Fruit fly (Drosophila melanogaster) whole organism, embryonic: ENCODE results near the gene CG11598.

Source experiments
- Awh ChIP-seq: fragments of 200-800 bp; sonication (Bioruptor generic); IDR thresholded peaks from 2 replicates; pipeline ENCODE4, ENCODE4 v1.3.6; 2022; ENCODE audit warnings: missing biosample characterization, missing genetic modification characterization
- B-H2 ChIP-seq: fragments of 200-800 bp; sonication (Bioruptor generic); optimal IDR thresholded peaks from 2 replicates; lab custom pipeline; 2018; ENCODE audit warnings: missing biosample characterization, mild to moderate bottlenecking, missing genetic modification characterization
- Bgb ChIP-seq: fragments of 200-800 bp; sonication (Bioruptor generic); IDR thresholded peaks from 2 replicates; pipeline ENCODE4 v1.3.6; 2022; ENCODE audit warnings: missing biosample characterization, missing genetic modification characterization; ENCODE audit not compliant: partially characterized antibody
- CG10654 ChIP-seq: fragments of 200-800 bp; sonication (Bioruptor generic); optimal IDR thresholded peaks from 2 replicates; lab custom pipeline; 2016; ENCODE audit warnings: missing biosample characterization, missing genetic modification characterization
- CG12744 ChIP-seq: fragments of 200-800 bp; sonication (Bioruptor generic); optimal IDR thresholded peaks from 2 replicates; lab custom pipeline; 2016; ENCODE audit warnings: missing biosample characterization, missing genetic modification characterization
- CG14050 ChIP-seq: fragments of 200-800 bp; sonication (Bioruptor generic); IDR thresholded peaks from 3 replicates; pipeline ENCODE4 v1.3.6; 2022; ENCODE audit warnings: missing biosample characterization, missing genetic modification characterization
- CG15011 ChIP-seq: fragments of 200-800 bp; sonication (Bioruptor generic); optimal IDR thresholded peaks from 3 replicates; lab custom pipeline; 2018; ENCODE audit warnings: missing biosample characterization, mild to moderate bottlenecking, missing genetic modification characterization
- CG1529 ChIP-seq: fragments of 200-800 bp; sonication (Bioruptor generic); optimal IDR thresholded peaks from 3 replicates; lab custom pipeline; 2018; ENCODE audit warnings: missing biosample characterization, missing genetic modification characterization
- CG1603 ChIP-seq: fragments of 200-800 bp; sonication (Bioruptor generic); optimal IDR thresholded peaks from 2 replicates; lab custom pipeline; 2019; ENCODE audit warnings: missing biosample characterization, mild to moderate bottlenecking, missing genetic modification characterization, moderate library complexity
- CG17359 ChIP-seq: fragments of 200-800 bp; sonication (Bioruptor generic); optimal IDR thresholded peaks from 3 replicates; lab custom pipeline; 2018; ENCODE audit warnings: missing biosample characterization, mild to moderate bottlenecking, missing genetic modification characterization, moderate library complexity
- CG2712 ChIP-seq: fragments of 200-800 bp; optimal IDR thresholded peaks from 3 replicates; lab custom pipeline; 2019; ENCODE audit warnings: missing biosample characterization, mild to moderate bottlenecking, missing genetic modification characterization, moderate library complexity
- CG30020 ChIP-seq: fragments of 200-800 bp; optimal IDR thresholded peaks from 2 replicates; lab custom pipeline; 2019; ENCODE audit warnings: missing biosample characterization, mild to moderate bottlenecking, missing genetic modification characterization, moderate library complexity
- CG30403 ChIP-seq: fragments of 200-800 bp; sonication (Bioruptor generic); optimal IDR thresholded peaks from 3 replicates; lab custom pipeline; 2016; ENCODE audit warnings: missing biosample characterization, missing genetic modification characterization
- CG31365 ChIP-seq: fragments of 200-800 bp; sonication (Bioruptor generic); optimal IDR thresholded peaks from 2 replicates; lab custom pipeline; 2018; ENCODE audit warnings: missing biosample characterization, mild to moderate bottlenecking, missing genetic modification characterization
- CG32767 ChIP-seq: fragments of 200-800 bp; sonication (Bioruptor generic); IDR thresholded peaks from 2 replicates; pipeline ENCODE4 v1.3.6; 2022; ENCODE audit warnings: missing biosample characterization, missing genetic modification characterization
- CG4282 ChIP-seq: fragments of 200-800 bp; sonication (Bioruptor generic); optimal IDR thresholded peaks from 2 replicates; lab custom pipeline; 2016; ENCODE audit warnings: missing biosample characterization, missing genetic modification characterization
- CG4360 ChIP-seq: fragments of 200-800 bp; sonication (Bioruptor generic); IDR thresholded peaks from 2 replicates; pipeline ENCODE4 v1.3.6; 2022; ENCODE audit warnings: missing biosample characterization, missing genetic modification characterization
- CG4707 ChIP-seq: fragments of 200-800 bp; sonication (Bioruptor generic); optimal IDR thresholded peaks from 2 replicates; lab custom pipeline; 2018; ENCODE audit warnings: missing biosample characterization, mild to moderate bottlenecking, missing genetic modification characterization, moderate library complexity
- CG4854 ChIP-seq: fragments of 200-800 bp; sonication (Bioruptor generic); optimal IDR thresholded peaks from 2 replicates; lab custom pipeline; 2016; ENCODE audit warnings: missing biosample characterization, missing genetic modification characterization, inconsistent platforms
- CG5245 ChIP-seq: fragments of 200-800 bp; sonication (Bioruptor generic); optimal IDR thresholded peaks from 3 replicates; lab custom pipeline; 2016; ENCODE audit warnings: missing biosample characterization, missing genetic modification characterization
- CG6813 ChIP-seq: fragments of 200-800 bp; sonication (Bioruptor generic); optimal IDR thresholded peaks from 2 replicates; lab custom pipeline; 2017; ENCODE audit warnings: missing biosample characterization, missing genetic modification characterization, mild to moderate bottlenecking, moderate library complexity, missing genetic modification reagents
- CG7839 ChIP-seq: fragments of 200-800 bp; sonication (Bioruptor generic); optimal IDR thresholded peaks from 3 replicates; lab custom pipeline; 2018; ENCODE audit warnings: missing biosample characterization, mild to moderate bottlenecking, missing genetic modification characterization, moderate library complexity
- CG8281 ChIP-seq: fragments of 200-800 bp; sonication (Bioruptor generic); optimal IDR thresholded peaks from 2 replicates; lab custom pipeline; 2018; ENCODE audit warnings: missing biosample characterization, mild to moderate bottlenecking, missing genetic modification characterization, moderate library complexity
- CG9215 ChIP-seq: fragments of 200-800 bp; sonication (Bioruptor generic); IDR thresholded peaks from 2 replicates; pipeline ENCODE4 v1.3.6; 2022; ENCODE audit warnings: missing biosample characterization, missing genetic modification characterization
- Dip3 ChIP-seq: fragments of 200-800 bp; sonication (Bioruptor generic); optimal IDR thresholded peaks from 3 replicates; lab custom pipeline; 2016; ENCODE audit warnings: missing biosample characterization, missing genetic modification characterization
- Hey ChIP-seq: fragments of 200-800 bp; sonication (Bioruptor generic); optimal IDR thresholded peaks from 3 replicates; lab custom pipeline; 2018; ENCODE audit warnings: missing biosample characterization, mild to moderate bottlenecking, missing genetic modification characterization
- Hr78 ChIP-seq, 2 experiments: fragments of 200-800 bp in 1 of 2; fragments of >200 bp in 1 of 2; sonication (Bioruptor generic) in 1 of 2; optimal IDR thresholded peaks; 2 replicates each; lab custom pipeline; 2017 to 2019; ENCODE audit warnings: missing biosample characterization in 2 of 2, missing genetic modification characterization in 2 of 2, mild to moderate bottlenecking in 1 of 2, moderate library complexity in 1 of 2
- Meics ChIP-seq: fragments of 200-800 bp; sonication (Bioruptor generic); optimal IDR thresholded peaks from 2 replicates; lab custom pipeline; 2017; ENCODE audit warnings: missing biosample characterization, mild to moderate bottlenecking, missing genetic modification characterization
- NC2β ChIP-seq: fragments of 200-800 bp; sonication (Bioruptor generic); optimal IDR thresholded peaks from 2 replicates; lab custom pipeline; 2016; ENCODE audit warnings: missing biosample characterization, missing genetic modification characterization
- NfI ChIP-seq: fragments of 200-800 bp; sonication (Bioruptor generic); optimal IDR thresholded peaks from 3 replicates; lab custom pipeline; 2018; ENCODE audit warnings: missing biosample characterization, mild to moderate bottlenecking, missing genetic modification characterization, moderate library complexity
- Trl ChIP-seq, 3 experiments: fragments of >200 bp in 2 of 3; fragments of 200-800 bp in 1 of 3; sonication (Bioruptor generic) in 1 of 3; optimal IDR thresholded peaks; 2 replicates in 1 of 3; 3 replicates in 2 of 3; lab custom pipeline; 2016 to 2017; ENCODE audit warnings: missing biosample characterization in 1 of 3, missing genetic modification characterization in 1 of 3
- bowl ChIP-seq: fragments of 200-800 bp; sonication (Bioruptor generic); IDR thresholded peaks from 2 replicates; pipeline ENCODE4 v1.3.6; 2022; ENCODE audit warnings: missing biosample characterization, missing genetic modification characterization
- cas ChIP-seq: fragments of 200-800 bp; sonication (Bioruptor generic); IDR thresholded peaks from 2 replicates; pipeline ENCODE4 v1.3.6; 2022; ENCODE audit warnings: missing biosample characterization, missing genetic modification characterization
- chn ChIP-seq: fragments of 200-800 bp; sonication (Bioruptor generic); optimal IDR thresholded peaks from 2 replicates; lab custom pipeline; 2016; ENCODE audit warnings: missing biosample characterization, missing genetic modification characterization
- da ChIP-seq: fragments of 200-800 bp; sonication (Bioruptor generic); optimal IDR thresholded peaks from 2 replicates; lab custom pipeline; 2016; ENCODE audit warnings: missing biosample characterization, missing genetic modification characterization
- fd102C ChIP-seq: fragments of 200-800 bp; sonication (Bioruptor generic); optimal IDR thresholded peaks from 2 replicates; lab custom pipeline; 2018; ENCODE audit warnings: missing biosample characterization, mild to moderate bottlenecking, missing genetic modification characterization, moderate library complexity
- fd64A ChIP-seq: fragments of 200-800 bp; sonication (Bioruptor generic); optimal IDR thresholded peaks from 3 replicates; lab custom pipeline; 2018; ENCODE audit warnings: missing biosample characterization, mild to moderate bottlenecking, missing genetic modification characterization
- hbn ChIP-seq: fragments of 200-800 bp; sonication (Bioruptor generic); IDR thresholded peaks from 2 replicates; pipeline ENCODE4 v1.3.6; 2022; ENCODE audit warnings: missing biosample characterization, missing genetic modification characterization; ENCODE audit not compliant: partially characterized antibody
- kay ChIP-seq: fragments of 200-800 bp; sonication (Bioruptor generic); optimal IDR thresholded peaks from 2 replicates; lab custom pipeline; 2016; ENCODE audit warnings: missing biosample characterization, missing genetic modification characterization
- klu ChIP-seq: fragments of 200-800 bp; sonication (Bioruptor generic); IDR thresholded peaks from 2 replicates; pipeline ENCODE4 v1.3.6; 2022; ENCODE audit warnings: missing biosample characterization, missing genetic modification characterization
- lmd ChIP-seq: fragments of 200-800 bp; sonication (Bioruptor generic); IDR thresholded peaks from 2 replicates; pipeline ENCODE4 v1.3.6; 2022; ENCODE audit warnings: missing biosample characterization, missing genetic modification characterization
- lola ChIP-seq, 3 experiments: fragments of >200 bp in 2 of 3; fragments of 200-800 bp in 1 of 3; sonication (Bioruptor generic) in 1 of 3; optimal IDR thresholded peaks; 2 replicates each; lab custom pipeline; 2017 to 2019; ENCODE audit warnings: missing biosample characterization in 3 of 3, missing genetic modification characterization in 3 of 3, mild to moderate bottlenecking in 1 of 3, moderate library complexity in 1 of 3
- mirr ChIP-seq: fragments of 200-800 bp; sonication (Bioruptor generic); optimal IDR thresholded peaks from 3 replicates; lab custom pipeline; 2018; ENCODE audit warnings: missing biosample characterization, mild to moderate bottlenecking, missing genetic modification characterization
- schlank ChIP-seq: fragments of 200-800 bp; sonication (Bioruptor generic); optimal IDR thresholded peaks from 2 replicates; lab custom pipeline; 2018; ENCODE audit warnings: missing biosample characterization, mild to moderate bottlenecking, missing genetic modification characterization
- so ChIP-seq: fragments of 200-800 bp; sonication (Bioruptor generic); IDR thresholded peaks from 3 replicates; pipeline ENCODE4 v1.3.6; 2022; ENCODE audit warnings: missing biosample characterization, missing genetic modification characterization
- trh ChIP-seq: fragments of 200-800 bp; sonication (Bioruptor generic); optimal IDR thresholded peaks from 2 replicates; lab custom pipeline; 2016; ENCODE audit warnings: missing biosample characterization, missing genetic modification characterization
- tx ChIP-seq: fragments of 200-800 bp; sonication (Bioruptor generic); optimal IDR thresholded peaks from 2 replicates; lab custom pipeline; 2016; ENCODE audit warnings: missing biosample characterization, missing genetic modification characterization
- unpg ChIP-seq: fragments of 200-800 bp; sonication (Bioruptor generic); optimal IDR thresholded peaks from 3 replicates; lab custom pipeline; 2018; ENCODE audit warnings: missing biosample characterization, mild to moderate bottlenecking, missing genetic modification characterization, moderate library complexity

CG11598 gene

DNA sequence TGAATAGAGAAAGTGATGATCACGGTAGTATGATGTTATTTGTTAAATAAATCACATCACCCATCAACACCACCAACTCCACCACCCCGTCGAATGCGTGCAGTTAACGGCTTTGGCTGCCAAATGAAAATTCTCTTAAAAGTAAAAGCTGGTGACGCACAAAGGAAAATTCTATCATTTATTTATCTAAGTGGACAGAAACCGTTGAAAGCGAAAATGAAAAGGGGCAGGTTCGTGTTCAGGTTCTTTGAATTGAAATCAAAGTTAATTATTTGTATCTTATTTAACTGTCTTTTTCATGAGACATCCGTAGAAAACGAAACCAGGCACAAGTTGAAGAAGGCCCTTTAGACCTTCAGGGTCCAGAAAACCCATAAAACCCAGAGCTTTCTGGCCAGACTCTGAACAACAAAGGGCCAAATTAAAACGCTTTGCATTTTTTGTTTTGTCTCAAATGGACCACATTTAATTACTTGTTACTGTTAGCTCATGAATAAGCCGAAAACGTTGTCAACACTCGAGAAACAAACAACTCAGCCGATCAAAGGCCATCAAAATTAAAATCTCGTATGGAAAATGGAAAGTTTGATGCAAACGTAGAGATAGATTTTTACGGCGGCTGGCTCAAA is 31.6 kb downstream of the CG11598 start (continued):
- TF ChIP-seq fd102C (GFP tag; lab: Kevin White, UChicago), result no peak
- TF ChIP-seq CG14050 (GFP tag; lab: Robert Waterston, UW), result no peak
- TF ChIP-seq CG8281, result no peak
- no peak for TF ChIP-seq CG7839

DNA sequence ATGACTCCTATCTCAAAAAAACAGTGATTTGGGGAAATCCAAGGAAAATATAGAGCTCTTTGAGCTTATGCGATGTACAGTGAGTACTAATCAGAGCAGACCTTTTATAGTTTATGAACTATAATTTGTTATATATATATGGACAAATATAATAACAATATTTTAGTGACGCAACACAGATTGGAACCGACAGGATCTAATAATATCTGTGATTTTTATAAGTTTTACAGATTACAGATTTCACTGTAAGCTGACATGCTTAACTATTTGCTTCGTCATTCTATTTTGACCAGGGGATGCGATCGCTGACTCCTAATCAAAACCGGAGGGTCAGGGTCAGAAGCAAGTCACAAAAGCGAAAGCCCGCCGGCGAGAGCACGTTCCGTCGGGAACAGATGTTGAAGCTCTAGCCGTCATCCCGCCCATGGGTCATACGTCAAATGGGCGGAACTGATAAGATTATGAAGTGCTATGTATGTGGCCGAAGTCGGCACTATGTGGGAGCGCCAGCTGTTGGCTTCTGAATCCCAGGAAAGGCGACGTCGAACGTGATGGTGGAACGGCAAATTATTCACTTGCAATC is 39.4 kb downstream of the CG11598 start, which contains the start of gene Gnmt:
Gene Gnmt, plus strand, starts transcription at position 568 of the 583 bp plus-strand sequence.
- no peak for TF ChIP-seq CG4360 (GFP tag; lab: Robert Waterston, UW)
- no peak for TF ChIP-seq fd64A
- TF ChIP-seq so (GFP tag; lab: Robert Waterston, UW), result no peak
- peak; percentile 11 for TF ChIP-seq CG30403 (GFP tag; lab: Kevin White, UChicago)
- no peak for TF ChIP-seq bowl
- TF ChIP-seq Meics (GFP tag; lab: Kevin White, UChicago), result peak; percentile 44
- no peak for TF ChIP-seq Hey (tag; lab: Kevin White, UChicago)
- TF ChIP-seq hbn (GFP tag; lab: Robert Waterston, UW), result no peak
- no peak for TF ChIP-seq CG31365 (tag; lab: Kevin White, UChicago)
- TF ChIP-seq da, result no peak
- no peak for TF ChIP-seq CG4282 (GFP tag; lab: Kevin White, UChicago)
- no peak for TF ChIP-seq CG10654 (GFP tag; lab: Kevin White, UChicago)
- TF ChIP-seq NfI (GFP tag; lab: Kevin White, UChicago), result no peak
- TF ChIP-seq CG4854 (GFP tag; lab: Kevin White, UChicago), result no peak
- peak in 1 of 2 experiments; percentile 87 for TF ChIP-seq Hr78 (GFP tag; optimal IDR thresholded peaks at IDR 0.05; lab: Kevin White, UChicago)
- TF ChIP-seq CG4707 (GFP tag; lab: Kevin White, UChicago), result no peak
- no peak for TF ChIP-seq CG9215 (GFP tag; lab: Robert Waterston, UW)
- no peak for TF ChIP-seq CG32767
- no peak for TF ChIP-seq Dip3 (GFP tag; lab: Kevin White, UChicago)
- TF ChIP-seq CG1529 (GFP tag; lab: Kevin White, UChicago), result no peak
- no peak for TF ChIP-seq unpg
- no peak for TF ChIP-seq lmd (GFP tag; lab: Robert Waterston, UW)
- TF ChIP-seq chn (GFP tag; lab: Kevin White, UChicago), result no peak
- no peak for TF ChIP-seq CG6813 (GFP tag; lab: Kevin White, UChicago)
- TF ChIP-seq CG12744 (GFP tag; lab: Kevin White, UChicago), result no peak
- TF ChIP-seq CG30020 (tag; lab: Kevin White, UChicago), result no peak
- TF ChIP-seq CG2712 (tag; lab: Kevin White, UChicago), result no peak
- TF ChIP-seq klu (GFP tag; lab: Robert Waterston, UW), result no peak
- TF ChIP-seq mirr (GFP tag; lab: Kevin White, UChicago), result no peak
- no peak for TF ChIP-seq trh (GFP tag; lab: Kevin White, UChicago)
- TF ChIP-seq CG15011, result no peak
- TF ChIP-seq lola (GFP tag; optimal IDR thresholded peaks at IDR 0.05; lab: Kevin White, UChicago), result no peak
- no peak for TF ChIP-seq kay (GFP tag; lab: Kevin White, UChicago)
- no peak for TF ChIP-seq tx
- TF ChIP-seq schlank (tag; lab: Kevin White, UChicago), result no peak
- TF ChIP-seq CG5245, result no peak
- TF ChIP-seq CG1603 (tag; lab: Kevin White, UChicago), result no peak
- 0 out of 2 replicates have a peak, but pooled peaks have one; percentile 7 for TF ChIP-seq Awh (GFP tag; lab: Robert Waterston, UW)
- no peak for TF ChIP-seq Trl (optimal IDR thresholded peaks at IDR 0.05; lab: Kevin White, UChicago)
- no peak for TF ChIP-seq Trl (GFP tag; optimal IDR thresholded peaks at IDR 0.05; lab: Kevin White, UChicago)
- no peak for TF ChIP-seq cas (GFP tag; lab: Robert Waterston, UW)
- no peak for TF ChIP-seq Bgb (GFP tag; lab: Robert Waterston, UW)
- TF ChIP-seq CG17359 (tag; lab: Kevin White, UChicago), result no peak
- TF ChIP-seq NC2β (GFP tag; lab: Kevin White, UChicago), result no peak
- no peak for TF ChIP-seq B-H2 (GFP tag; lab: Kevin White, UChicago)
